Fruit fly (Drosophila melanogaster) whole organism, prepupa: ENCODE data around the gene CG43740.

Source experiments
- CG10631 ChIP-seq: fragments of 200-800 bp; sonication (Bioruptor generic); optimal IDR thresholded peaks from 2 replicates; lab custom pipeline; 2016; ENCODE audit warnings: missing biosample characterization, missing genetic modification characterization
- CG10669 ChIP-seq: fragments of 200-800 bp; sonication (Bioruptor generic); optimal IDR thresholded peaks from 3 replicates; lab custom pipeline; 2018; ENCODE audit warnings: missing biosample characterization, mild to moderate bottlenecking, missing genetic modification characterization, moderate library complexity
- CG11294 ChIP-seq: fragments of 200-800 bp; sonication (Bioruptor generic); IDR thresholded peaks from 2 replicates; pipeline ENCODE4 v1.3.6; 2022; ENCODE audit warnings: missing biosample characterization, missing genetic modification characterization
- CG11902 ChIP-seq: fragments of 200-800 bp; sonication (Bioruptor generic); optimal IDR thresholded peaks from 3 replicates; lab custom pipeline; 2016; ENCODE audit warnings: missing biosample characterization, missing genetic modification characterization
- CG15336 ChIP-seq: fragments of 200-800 bp; sonication (Bioruptor generic); IDR thresholded peaks from 2 replicates; pipeline ENCODE4 v1.3.6; 2022; ENCODE audit warnings: missing biosample characterization, missing genetic modification characterization
- CG16779 ChIP-seq: fragments of 200-800 bp; sonication (Bioruptor generic); optimal IDR thresholded peaks from 3 replicates; lab custom pipeline; 2017; ENCODE audit warnings: missing biosample characterization, mild to moderate bottlenecking, missing genetic modification characterization
- CG3032 ChIP-seq: fragments of 200-800 bp; optimal IDR thresholded peaks from 2 replicates; lab custom pipeline; 2019; ENCODE audit warnings: missing biosample characterization, mild to moderate bottlenecking, missing genetic modification characterization, moderate library complexity
- CG31627 ChIP-seq: fragments of 200-800 bp; sonication (Bioruptor generic); optimal IDR thresholded peaks from 3 replicates; lab custom pipeline; 2016; ENCODE audit warnings: missing biosample characterization, missing genetic modification characterization
- CG32006 ChIP-seq: fragments of 200-800 bp; sonication (Bioruptor generic); optimal IDR thresholded peaks from 3 replicates; lab custom pipeline; 2017; ENCODE audit warnings: missing biosample characterization, mild to moderate bottlenecking, missing genetic modification characterization
- CG34406 ChIP-seq: fragments of 200-800 bp; sonication (Bioruptor generic); optimal IDR thresholded peaks from 3 replicates; lab custom pipeline; 2016; ENCODE audit warnings: missing biosample characterization, missing genetic modification characterization
- CG6163 ChIP-seq: fragments of 200-800 bp; sonication (Bioruptor generic); IDR thresholded peaks from 3 replicates; pipeline ENCODE4 v1.3.6; 2022; ENCODE audit warnings: missing biosample characterization, missing genetic modification characterization
- CG6276 ChIP-seq: fragments of 200-800 bp; sonication (Bioruptor generic); optimal IDR thresholded peaks from 2 replicates; lab custom pipeline; 2017; ENCODE audit warnings: missing biosample characterization, mild to moderate bottlenecking, missing genetic modification characterization
- CG6792 ChIP-seq: fragments of 200-800 bp; sonication (Bioruptor generic); optimal IDR thresholded peaks from 3 replicates; lab custom pipeline; 2016; ENCODE audit warnings: missing biosample characterization, missing genetic modification characterization
- CG6854 ChIP-seq: fragments of 200-800 bp; sonication (Bioruptor generic); optimal IDR thresholded peaks from 2 replicates; lab custom pipeline; 2017; ENCODE audit warnings: missing biosample characterization, mild to moderate bottlenecking, missing genetic modification characterization
- CG8119 ChIP-seq: fragments of 200-800 bp; sonication (Bioruptor generic); IDR thresholded peaks from 3 replicates; pipeline ENCODE4 v1.3.6; 2022; ENCODE audit warnings: missing biosample characterization, missing genetic modification characterization
- CG9139 ChIP-seq: fragments of 200-800 bp; sonication (Bioruptor generic); optimal IDR thresholded peaks from 3 replicates; lab custom pipeline; 2017; ENCODE audit warnings: missing biosample characterization, mild to moderate bottlenecking, missing genetic modification characterization
- Eip78C ChIP-seq: fragments of 200-800 bp; sonication (Bioruptor generic); peaks from one replicate; lab custom pipeline; 2016; ENCODE audit warnings: missing biosample characterization, missing genetic modification characterization
- Eip93F ChIP-seq: fragments of 200-800 bp; sonication (Bioruptor generic); optimal IDR thresholded peaks from 2 replicates; lab custom pipeline; 2016; ENCODE audit warnings: missing biosample characterization, mild to moderate bottlenecking, missing genetic modification characterization
- Ets21C ChIP-seq: fragments of 200-800 bp; sonication (Bioruptor generic); optimal IDR thresholded peaks from 3 replicates; lab custom pipeline; 2016; ENCODE audit warnings: missing biosample characterization, missing genetic modification characterization
- Ets96B ChIP-seq: fragments of 200-800 bp; optimal IDR thresholded peaks from 2 replicates; lab custom pipeline; 2019; ENCODE audit warnings: missing biosample characterization, mild to moderate bottlenecking, missing genetic modification characterization, moderate library complexity
- Hr38 ChIP-seq: sonication (Bioruptor generic); optimal IDR thresholded peaks from 2 replicates; lab custom pipeline; 2016; ENCODE audit warnings: missing biosample characterization, missing genetic modification characterization
- Met ChIP-seq: fragments of 200-800 bp; sonication (Bioruptor generic); optimal IDR thresholded peaks from 3 replicates; lab custom pipeline; 2016; ENCODE audit warnings: missing biosample characterization, missing genetic modification characterization
- OdsH ChIP-seq: fragments of 200-800 bp; sonication (Bioruptor generic); optimal IDR thresholded peaks from 3 replicates; lab custom pipeline; 2016; ENCODE audit warnings: missing biosample characterization, missing genetic modification characterization
- Sox102F ChIP-seq: fragments of 200-800 bp; sonication (Bioruptor generic); optimal IDR thresholded peaks from 2 replicates; lab custom pipeline; 2016; ENCODE audit warnings: missing biosample characterization, mild to moderate bottlenecking, missing genetic modification characterization
- Sox14 ChIP-seq: fragments of 200-800 bp; sonication (Bioruptor generic); optimal IDR thresholded peaks from 3 replicates; lab custom pipeline; 2016; ENCODE audit warnings: missing biosample characterization, missing genetic modification characterization
- Sox15 ChIP-seq: fragments of 200-800 bp; sonication (Bioruptor generic); optimal IDR thresholded peaks from 3 replicates; lab custom pipeline; 2016; ENCODE audit warnings: missing biosample characterization, missing genetic modification characterization
- acj6 ChIP-seq: fragments of 200-800 bp; sonication (Bioruptor generic); optimal IDR thresholded peaks from 3 replicates; lab custom pipeline; 2016; ENCODE audit warnings: missing biosample characterization, missing genetic modification characterization
- cyc ChIP-seq: fragments of 200-800 bp; sonication (Bioruptor generic); optimal IDR thresholded peaks from 3 replicates; lab custom pipeline; 2016; ENCODE audit warnings: missing biosample characterization, missing genetic modification characterization
- dac ChIP-seq: fragments of 200-800 bp; sonication (Bioruptor generic); optimal IDR thresholded peaks from 2 replicates; lab custom pipeline; 2017; ENCODE audit warnings: missing biosample characterization, mild to moderate bottlenecking, missing genetic modification characterization
- eg ChIP-seq: fragments of 200-800 bp; sonication (Bioruptor generic); IDR thresholded peaks from 3 replicates; pipeline ENCODE4 v1.3.6; 2022; ENCODE audit warnings: missing biosample characterization, missing genetic modification characterization
- esn ChIP-seq: fragments of 200-800 bp; sonication (Bioruptor generic); optimal IDR thresholded peaks from 2 replicates; lab custom pipeline; 2016; ENCODE audit warnings: missing biosample characterization, mild to moderate bottlenecking, missing genetic modification characterization, moderate library complexity
- fkh ChIP-seq: fragments of 200-800 bp; sonication (Bioruptor generic); optimal IDR thresholded peaks from 3 replicates; lab custom pipeline; 2017; ENCODE audit warnings: missing biosample characterization, mild to moderate bottlenecking, missing genetic modification characterization, moderate library complexity
- net ChIP-seq: fragments of 200-800 bp; sonication (Bioruptor generic); optimal IDR thresholded peaks from 3 replicates; lab custom pipeline; 2016; ENCODE audit warnings: missing biosample characterization, missing genetic modification characterization
- pdm3 ChIP-seq: fragments of 200-800 bp; sonication (Bioruptor generic); optimal IDR thresholded peaks from 3 replicates; lab custom pipeline; 2016; ENCODE audit warnings: missing biosample characterization, missing genetic modification characterization
- salr ChIP-seq, 2 experiments: fragments of 200-800 bp; sonication (Bioruptor generic); optimal IDR thresholded peaks; 3 replicates each; lab custom pipeline; 2016 to 2018; ENCODE audit warnings: missing biosample characterization in 2 of 2, missing genetic modification characterization in 2 of 2, mild to moderate bottlenecking in 1 of 2
- spab ChIP-seq: fragments of 200-800 bp; sonication (Bioruptor generic); optimal IDR thresholded peaks from 2 replicates; lab custom pipeline; 2017; ENCODE audit warnings: missing biosample characterization, mild to moderate bottlenecking, missing genetic modification characterization, missing genetic modification reagents
- ss ChIP-seq, 2 experiments: fragments of 200-800 bp; sonication (Bioruptor generic); optimal IDR thresholded peaks; 2 replicates in 1 of 2; 3 replicates in 1 of 2; lab custom pipeline; 2017 to 2018; ENCODE audit warnings: mild to moderate bottlenecking in 2 of 2, missing biosample characterization in 2 of 2, missing genetic modification characterization in 2 of 2, moderate library complexity in 1 of 2
- svp ChIP-seq: fragments of 200-800 bp; sonication (Bioruptor generic); peaks from one replicate; lab custom pipeline; 2016; ENCODE audit warnings: missing biosample characterization, missing genetic modification characterization
- vri ChIP-seq: fragments of 200-800 bp; sonication (Bioruptor generic); optimal IDR thresholded peaks from 3 replicates; lab custom pipeline; 2016; ENCODE audit warnings: missing biosample characterization, mild to moderate bottlenecking, missing genetic modification characterization

The CG43740 gene

dm6 chrX:10290761-10291041, 42.8 kb upstream of the CG43740 start:
- no peak for TF ChIP-seq CG6792 (GFP tag; lab: Kevin White, UChicago)
- no peak for TF ChIP-seq Eip78C (GFP tag; lab: Kevin White, UChicago)
- TF ChIP-seq eg (GFP tag; lab: Robert Waterston, UW): no peak
- TF ChIP-seq CG32006 (GFP tag; lab: Kevin White, UChicago): no peak
- no peak for TF ChIP-seq pdm3
- no peak for TF ChIP-seq esn (GFP tag; lab: Kevin White, UChicago)
- no peak for TF ChIP-seq Sox14
- TF ChIP-seq Ets21C (GFP tag; lab: Kevin White, UChicago): no peak
- TF ChIP-seq CG6276 (GFP tag; lab: Kevin White, UChicago): no peak
- TF ChIP-seq svp: no peak
- no peak for TF ChIP-seq Met (GFP tag; lab: Kevin White, UChicago)
- no peak for TF ChIP-seq CG10631 (GFP tag; lab: Kevin White, UChicago)
- no peak for TF ChIP-seq CG10669 (GFP tag; lab: Kevin White, UChicago)
- TF ChIP-seq dac: no peak
- TF ChIP-seq acj6 (GFP tag; lab: Kevin White, UChicago): no peak
- TF ChIP-seq Sox15 (GFP tag; lab: Kevin White, UChicago): no peak
- TF ChIP-seq CG6854 (GFP tag; lab: Kevin White, UChicago): no peak
- no peak for TF ChIP-seq Sox102F (GFP tag; lab: Kevin White, UChicago)
- no peak for TF ChIP-seq Hr38

- TF ChIP-seq spab (GFP tag; lab: Kevin White, UChicago): no peak
- no peak for TF ChIP-seq CG16779 (tag; lab: Kevin White, UChicago)
- TF ChIP-seq Eip78C (GFP tag; lab: Kevin White, UChicago): peak; percentile 41
- TF ChIP-seq CG9139 (GFP tag; lab: Kevin White, UChicago): no peak
- TF ChIP-seq CG11294 (GFP tag; lab: Robert Waterston, UW): no peak
- TF ChIP-seq cyc (GFP tag; lab: Kevin White, UChicago): no peak
- TF ChIP-seq svp: peak; percentile 63
These were observed 33.3 kb upstream of the CG43740 start for dm6 chrX:10300140-10300539.

- TF ChIP-seq CG31627 (GFP tag; lab: Kevin White, UChicago) (no peak), cyc (GFP tag; lab: Kevin White, UChicago) (no peak), CG8119 (GFP tag; lab: Robert Waterston, UW) (no peak), CG3032 (no peak), salr (GFP tag; optimal IDR thresholded peaks at IDR 0.05; lab: Kevin White, UChicago) (no peak), vri (GFP tag; lab: Kevin White, UChicago) (no peak), net (no peak), CG11294 (GFP tag; lab: Robert Waterston, UW) (no peak), Ets21C (GFP tag; lab: Kevin White, UChicago) (no peak), ss (GFP tag; optimal IDR thresholded peaks at IDR 0.05; lab: Kevin White, UChicago) (no peak), CG9139 (GFP tag; lab: Kevin White, UChicago) (no peak), Eip93F (GFP tag; lab: Kevin White, UChicago) (no peak)
These were observed 25.5 kb upstream of the CG43740 start for dm6 chrX:10307955-10308354.

dm6 chrX:10308996-10309395, 24.5 kb upstream of the CG43740 start:
- TF ChIP-seq CG6163 (0 out of 3 replicates have a peak, but pooled peaks have one; percentile 18), CG8119 (GFP tag; lab: Robert Waterston, UW) (0 out of 3 replicates have a peak, but pooled peaks have one; percentile 13), Eip78C (GFP tag; lab: Kevin White, UChicago) (peak; percentile 55), OdsH (GFP tag; lab: Kevin White, UChicago) (no peak), eg (GFP tag; lab: Robert Waterston, UW) (peak; percentile 51; the same call in 1 of the 3 replicates), Ets96B (tag; lab: Kevin White, UChicago) (no peak), fkh (GFP tag; lab: Kevin White, UChicago) (no peak), CG11902 (GFP tag; lab: Kevin White, UChicago) (no peak), CG15336 (GFP tag; lab: Robert Waterston, UW) (peak; percentile 40; the same call in 1 of the 2 replicates), salr (GFP tag; optimal IDR thresholded peaks at IDR 0.05; lab: Kevin White, UChicago) (no peak), CG34406 (GFP tag; lab: Kevin White, UChicago) (no peak)
